Fruit fly (Drosophila melanogaster) S2 (cell line): ENCODE data around the gene Hira.

Source experiments
- CG8478 ChIP-seq: fragments of >200 bp; optimal IDR thresholded peaks from 2 replicates; lab custom pipeline; 2018
- CTCF ChIP-seq, 2 experiments: fragments of >200 bp; optimal IDR thresholded peaks; 2 replicates each; lab custom pipeline; 2018

The Hira gene

DNA sequence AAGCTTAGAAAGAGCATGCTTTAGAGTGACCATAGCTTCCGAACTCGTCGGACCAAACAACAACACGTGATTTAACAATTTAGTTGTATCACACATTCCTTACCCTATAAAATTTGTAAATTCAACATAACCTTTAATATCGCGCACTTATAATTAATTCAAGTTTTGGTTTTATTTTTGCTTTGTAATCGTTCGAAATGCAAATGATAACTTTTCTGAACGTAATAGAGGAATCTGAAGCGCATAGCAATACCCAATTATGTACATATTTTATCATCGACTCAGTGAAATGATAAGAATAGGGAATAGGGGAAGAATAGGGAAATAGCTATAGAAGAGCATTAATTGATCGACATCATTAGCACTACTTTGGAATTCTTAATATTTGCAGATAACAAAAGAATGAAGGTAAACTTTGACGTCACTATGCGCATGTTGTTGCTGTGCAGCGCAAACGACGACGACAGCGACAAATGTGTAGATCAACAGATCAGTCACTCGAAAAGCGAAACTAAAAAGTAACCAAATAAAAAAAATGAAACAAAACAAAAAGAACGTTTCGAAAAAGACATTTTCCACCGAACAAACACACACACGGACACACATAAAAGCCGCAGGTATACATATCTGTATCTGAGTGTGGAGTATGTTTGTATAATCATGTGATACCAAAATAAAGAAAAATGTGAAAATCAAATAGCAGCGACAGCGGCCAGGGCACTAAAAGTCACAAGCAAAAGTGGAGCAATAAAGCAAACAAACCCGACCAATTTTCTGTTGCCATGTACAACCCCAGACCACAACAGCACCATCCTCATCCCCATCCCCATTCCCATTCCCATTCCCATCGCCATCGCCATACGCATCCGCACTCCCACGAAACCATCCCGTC is 14.3 kb upstream of the Hira start:
- TF ChIP-seq CTCF (optimal IDR thresholded peaks at IDR 0.05; lab: Kevin White, UChicago), result no peak
- TF ChIP-seq CG8478 (lab: Kevin White, UChicago), result no peak

DNA sequence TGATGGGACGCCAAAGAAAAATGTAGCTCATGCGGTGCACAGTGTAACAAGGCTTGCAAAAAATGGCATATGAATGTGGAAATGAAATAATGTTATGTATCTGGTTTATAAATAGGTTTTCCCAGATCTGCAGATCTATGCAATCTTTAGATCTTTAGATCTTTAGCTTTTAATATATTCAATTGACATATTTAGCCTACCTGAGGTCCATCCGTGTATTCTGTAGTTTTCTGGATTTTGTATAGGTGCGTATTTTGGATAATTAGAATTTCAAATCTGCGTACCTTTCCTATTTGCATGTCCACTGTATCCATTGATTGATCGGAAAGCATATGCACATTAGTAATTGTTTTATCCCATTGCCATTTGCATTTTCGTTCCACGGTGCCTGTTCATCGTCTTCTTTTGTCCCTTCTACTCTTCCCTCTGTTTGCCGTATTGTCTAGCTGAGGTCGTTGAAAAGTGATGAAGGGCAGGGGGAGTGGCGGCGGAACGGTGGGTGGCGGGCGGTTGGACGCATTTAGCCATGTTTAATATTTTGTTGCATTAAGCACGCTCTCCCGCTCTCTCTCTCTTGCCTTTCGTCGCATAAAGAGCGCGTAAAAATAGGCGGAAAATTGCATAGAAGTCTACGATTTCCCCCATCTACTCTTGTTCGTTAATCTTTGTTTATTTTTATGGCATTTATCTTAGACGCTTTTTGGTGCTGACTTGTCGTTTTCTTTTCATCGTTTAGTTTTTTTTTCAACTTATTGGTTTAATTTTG is 12.8 kb upstream of the Hira start, which contains the start of gene CHES-1-like:
Gene CHES-1-like (minus strand): TSS at position 444 of the 766 bp plus-strand sequence.
- TF ChIP-seq CTCF (optimal IDR thresholded peaks at IDR 0.05; lab: Kevin White, UChicago), result no peak
- TF ChIP-seq CG8478 (lab: Kevin White, UChicago), result no peak

DNA sequence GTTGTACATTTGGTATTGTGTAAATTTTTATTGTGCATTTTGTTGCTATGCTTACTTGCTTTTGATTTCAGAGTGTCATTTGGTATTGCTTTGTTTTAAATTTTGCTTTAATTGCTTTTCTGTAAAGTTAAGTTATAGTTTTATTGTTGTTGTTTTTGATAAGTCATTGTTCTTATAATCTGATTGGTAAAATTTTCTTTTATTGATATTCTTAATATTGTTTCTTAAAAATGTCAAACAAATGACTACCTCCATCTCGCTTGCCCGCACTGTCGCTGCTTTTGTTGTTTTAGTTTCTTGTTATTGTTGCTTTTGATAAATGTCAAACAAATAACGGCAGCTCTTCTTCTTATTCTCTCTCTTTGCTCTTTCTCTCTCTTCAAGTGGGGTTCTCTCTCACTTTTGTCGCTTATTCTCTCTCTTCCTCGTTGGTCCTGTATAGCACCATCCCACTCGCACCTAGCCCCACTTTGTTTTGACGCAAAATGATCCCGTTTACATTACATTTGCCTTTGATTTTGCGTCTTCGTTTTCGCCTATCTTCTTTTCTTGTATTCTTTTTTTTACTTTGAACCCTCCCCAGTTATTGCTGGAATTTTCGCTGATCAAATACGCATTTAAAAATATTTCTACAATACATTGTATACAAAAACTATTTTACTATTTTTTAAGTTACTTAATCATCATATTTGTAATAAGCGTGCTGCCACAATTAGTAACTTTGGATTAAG is 12.0 kb upstream of the Hira start:
- TF ChIP-seq CTCF (optimal IDR thresholded peaks at IDR 0.05; lab: Kevin White, UChicago) (no peak), CG8478 (lab: Kevin White, UChicago) (no peak)

DNA sequence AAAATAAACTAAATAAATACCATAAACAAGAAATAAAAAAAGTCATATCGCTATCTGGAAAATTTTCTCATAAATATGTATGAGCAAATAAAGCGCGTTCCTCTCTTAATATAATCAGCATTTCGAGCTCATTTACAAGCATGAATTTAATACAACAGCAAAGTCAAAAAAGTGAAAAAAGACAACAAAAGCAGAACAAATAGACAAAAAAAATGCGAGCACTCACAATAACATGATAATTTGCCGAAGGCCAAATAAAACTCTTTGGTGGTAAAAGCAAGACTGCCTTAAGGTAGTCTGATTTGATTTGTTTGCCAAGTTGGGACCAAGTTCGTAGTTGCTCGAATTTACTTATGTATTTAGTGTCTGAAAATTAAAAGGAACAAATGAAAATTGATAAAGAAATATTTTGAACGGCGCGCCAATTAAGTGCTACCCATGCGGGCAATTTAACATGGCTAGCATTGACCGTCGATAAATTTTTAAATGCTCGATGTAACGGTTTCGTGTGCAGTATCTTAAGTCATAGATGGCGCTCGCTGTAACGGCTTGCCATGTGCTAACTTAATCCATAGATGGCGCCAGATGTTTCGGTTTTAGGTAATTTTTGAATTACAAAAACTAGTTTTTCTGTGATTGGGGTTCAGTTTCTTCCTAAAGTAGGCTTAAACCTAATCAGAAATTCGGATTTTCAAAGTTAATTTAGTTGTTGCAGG is 11.3 kb upstream of the Hira start:
- peak; percentile 96 for TF ChIP-seq CTCF (optimal IDR thresholded peaks at IDR 0.05; lab: Kevin White, UChicago)
- no peak for TF ChIP-seq CG8478 (lab: Kevin White, UChicago)

DNA sequence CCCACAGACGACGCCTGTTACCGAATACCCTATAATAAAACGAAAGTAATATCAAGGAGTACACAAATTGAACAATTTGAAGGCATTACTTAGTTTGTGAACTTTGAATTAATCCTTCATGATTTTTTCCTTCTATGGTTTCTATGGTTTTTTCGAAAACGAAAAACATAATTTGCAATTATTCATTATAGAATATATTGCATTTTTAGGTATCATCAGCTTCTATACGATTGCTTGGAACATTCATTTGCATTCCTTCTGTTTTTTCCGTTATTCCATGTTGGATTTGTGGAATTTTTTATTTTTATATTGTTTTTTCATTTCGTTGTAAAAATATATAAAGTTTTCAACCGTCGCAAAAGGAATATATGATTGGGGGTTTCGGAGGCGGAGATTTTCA is 6.5 kb upstream of the Hira start:
- no peak for TF ChIP-seq CTCF (optimal IDR thresholded peaks at IDR 0.05; lab: Kevin White, UChicago)
- TF ChIP-seq CG8478 (lab: Kevin White, UChicago), result no peak

DNA sequence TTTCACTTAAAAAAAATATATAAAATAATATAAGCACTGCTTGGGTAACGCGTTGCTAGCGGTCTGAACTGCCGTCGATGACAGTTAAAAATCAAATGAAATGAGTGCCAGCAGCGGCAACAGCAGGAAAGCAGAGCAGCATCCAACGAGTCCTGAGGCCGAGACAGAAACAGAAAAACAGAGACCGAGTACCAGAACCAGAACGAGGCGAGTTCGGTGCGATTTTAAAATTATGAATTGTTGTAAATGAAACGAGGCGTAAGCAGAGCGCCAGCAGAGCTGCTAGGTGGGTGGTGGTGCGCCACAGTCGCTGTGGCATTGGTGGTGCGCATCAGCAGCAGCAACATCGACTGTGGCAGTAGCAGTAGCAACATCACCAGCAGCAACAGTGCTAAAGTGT is 4.1 kb upstream of the Hira start, which contains the start of gene CG15478:
Gene CG15478 (minus strand): TSS at position 101 of the 400 bp plus-strand sequence.
- TF ChIP-seq CTCF (optimal IDR thresholded peaks at IDR 0.05; lab: Kevin White, UChicago) (no peak), CG8478 (lab: Kevin White, UChicago) (no peak)

DNA sequence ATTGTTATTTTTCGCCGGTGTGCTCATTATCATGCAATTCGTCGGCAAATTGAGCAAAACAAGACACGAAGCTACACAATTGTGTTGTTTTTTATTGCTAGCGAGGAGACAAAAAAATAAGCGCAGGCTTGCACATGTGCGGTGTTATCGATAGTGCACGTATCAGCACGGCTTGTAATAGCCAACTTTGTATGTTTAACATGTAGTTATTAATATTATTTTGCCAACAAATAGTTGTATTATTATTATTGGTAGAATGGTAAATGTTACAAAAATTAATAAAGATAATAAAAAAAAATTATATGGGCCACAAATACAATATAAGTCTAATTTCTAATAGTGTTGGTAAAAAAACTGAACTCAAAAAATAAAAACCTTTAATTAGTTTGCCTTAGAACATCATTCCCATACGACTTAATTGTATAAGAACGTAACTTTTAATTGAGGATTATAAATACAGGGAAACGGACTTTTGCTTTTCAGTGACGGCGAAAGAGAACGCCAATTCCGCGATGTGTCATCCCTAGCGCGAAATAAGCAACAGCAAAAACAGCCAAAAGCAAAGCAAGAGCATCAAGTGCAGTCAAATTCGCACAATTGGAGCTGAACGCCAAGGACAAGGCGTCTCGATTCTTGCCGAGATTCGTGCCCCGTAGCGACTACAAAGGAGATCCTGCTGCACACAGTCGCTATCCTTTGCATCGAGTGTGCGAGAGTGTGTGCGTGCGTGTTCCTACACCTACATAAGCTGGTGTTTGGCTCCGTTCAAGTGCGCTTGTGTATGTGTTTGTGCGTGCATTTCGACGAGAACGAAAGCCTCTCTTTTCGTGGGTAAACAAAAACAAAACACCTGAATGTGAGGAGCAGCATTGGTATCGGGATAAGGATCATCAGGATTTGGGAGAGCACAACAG is 6.6 kb downstream of the Hira start, which contains the start of the genes NELF-B and CG12155:
Gene NELF-B (minus strand): TSS at position 111 of the 914 bp plus-strand sequence.
Gene CG12155 (plus strand): TSS at position 505 of the 914 bp plus-strand sequence.
- TF ChIP-seq CTCF (optimal IDR thresholded peaks at IDR 0.05; lab: Kevin White, UChicago), result no peak

DNA sequence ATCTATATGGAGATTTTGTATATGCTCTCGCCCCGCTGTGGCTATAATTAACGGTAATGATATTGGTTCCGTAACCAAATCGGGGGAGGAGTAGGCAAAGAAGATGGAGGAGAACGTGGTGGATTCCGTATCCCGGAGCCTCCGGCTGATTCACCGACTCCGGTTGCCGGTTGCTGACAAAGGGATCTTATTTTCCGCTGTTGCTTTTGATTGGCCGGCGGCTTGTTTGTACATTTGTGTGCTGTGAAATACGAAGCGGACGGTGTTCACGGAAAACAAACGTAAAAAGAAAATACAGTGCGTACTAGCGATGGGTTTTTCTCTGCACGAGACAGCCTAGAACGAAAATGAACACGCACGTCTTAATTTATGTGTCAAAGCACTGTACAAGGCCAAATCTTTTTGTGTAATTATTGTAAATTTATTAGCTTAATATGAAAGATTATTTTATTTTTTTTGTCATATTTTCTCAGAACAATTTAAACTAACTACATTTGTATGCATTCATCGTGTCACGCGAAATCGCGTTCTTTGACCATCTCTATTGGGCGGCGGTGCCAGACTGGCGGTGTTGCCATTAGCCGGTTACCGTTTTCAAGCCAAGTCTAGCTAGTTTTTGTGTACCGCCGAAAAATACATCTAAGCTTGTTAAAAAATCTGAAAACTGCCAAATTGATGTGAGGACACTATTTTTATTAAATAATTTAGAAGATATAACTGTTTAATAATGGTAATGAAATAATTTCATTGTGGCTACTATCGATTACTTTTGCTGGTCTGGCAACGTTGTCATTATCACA is 12.4 kb downstream of the Hira start, which contains the start of the genes Pdp and Rab39:
Gene Pdp (minus strand): TSS at position 521 of the 800 bp plus-strand sequence.
Gene Rab39 (plus strand): TSS at position 793 of the 800 bp plus-strand sequence.
- no peak for TF ChIP-seq CTCF (optimal IDR thresholded peaks at IDR 0.05; lab: Kevin White, UChicago)
- TF ChIP-seq CG8478 (lab: Kevin White, UChicago), result no peak

DNA sequence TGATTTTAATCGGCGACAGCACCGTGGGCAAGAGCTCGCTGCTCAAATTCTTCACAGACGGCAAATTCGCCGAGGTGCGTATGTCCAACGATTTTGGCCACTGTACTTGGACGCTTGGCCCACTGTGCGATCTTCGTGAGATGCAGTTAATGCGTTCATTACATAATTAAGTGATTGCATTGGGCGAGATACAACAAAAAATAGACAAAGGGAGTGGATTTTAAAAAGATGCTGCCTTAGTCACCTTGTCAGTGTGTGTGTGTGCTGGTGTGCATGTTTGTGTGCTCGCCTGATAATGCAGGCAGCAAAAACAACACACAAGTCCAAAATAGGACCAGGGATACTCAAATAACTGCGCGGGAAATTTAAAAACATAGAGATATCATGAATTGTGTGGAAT is 13.3 kb downstream of the Hira start:
- TF ChIP-seq CG8478 (lab: Kevin White, UChicago) (no peak), CTCF (optimal IDR thresholded peaks at IDR 0.05; lab: Kevin White, UChicago) (no peak)

DNA sequence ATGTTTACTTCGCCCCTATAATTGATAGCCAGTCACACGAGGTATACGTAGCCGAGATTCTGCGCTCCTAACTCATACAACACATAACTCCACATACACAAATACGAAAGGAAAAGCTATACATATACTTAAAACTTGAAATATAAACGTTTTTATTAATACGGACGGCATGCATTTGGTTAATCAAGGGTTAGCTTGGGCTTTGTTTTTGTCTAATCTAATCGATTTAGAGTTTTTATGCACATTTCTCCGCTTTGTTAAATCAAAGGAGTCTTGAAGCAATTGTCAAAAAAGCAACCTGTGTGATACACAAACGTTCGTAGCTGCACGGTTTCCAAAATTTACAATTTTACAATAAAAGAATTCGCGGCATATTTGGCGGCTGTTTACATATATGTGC is 14.7 kb downstream of the Hira start, which contains the start of gene Tom40:
Gene Tom40 (plus strand): TSS at position 301 of the 400 bp plus-strand sequence.
- no peak for TF ChIP-seq CG8478 (lab: Kevin White, UChicago)
- no peak for TF ChIP-seq CTCF (optimal IDR thresholded peaks at IDR 0.05; lab: Kevin White, UChicago)

DNA sequence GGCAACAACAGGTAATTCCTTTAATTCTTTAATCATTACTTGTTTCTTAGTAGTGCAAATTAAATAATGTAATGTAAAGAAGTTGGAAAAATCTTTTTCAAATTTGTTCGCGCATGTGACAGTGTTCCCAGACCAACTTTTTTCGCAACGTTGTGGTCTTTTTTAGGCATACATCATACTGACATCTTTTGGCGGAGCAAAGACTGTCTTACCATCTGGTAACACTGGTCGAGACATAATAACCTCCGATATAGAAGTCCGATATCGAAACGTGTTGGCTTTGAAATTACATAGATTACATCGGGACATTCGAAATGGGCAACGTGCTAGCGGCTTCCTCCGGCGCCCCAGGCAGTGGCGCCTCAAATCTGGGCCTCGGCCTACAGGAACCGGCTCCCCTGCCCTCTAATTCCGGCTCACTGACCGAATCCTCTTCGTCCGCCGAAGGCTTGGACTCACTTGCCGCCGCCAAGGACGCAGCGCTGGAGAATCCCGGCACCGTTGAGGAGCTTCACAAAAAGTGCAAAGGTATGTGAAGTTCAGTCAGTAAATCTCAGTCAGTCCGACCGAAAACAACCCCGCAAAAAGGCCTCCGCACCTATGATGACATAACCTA is 15.3 kb downstream of the Hira start:
- no peak for TF ChIP-seq CG8478 (lab: Kevin White, UChicago)
- TF ChIP-seq CTCF (optimal IDR thresholded peaks at IDR 0.05; lab: Kevin White, UChicago), result no peak
